Fruit fly (Drosophila melanogaster) whole organism, embryonic: ENCODE data around the gene CG2124.

Experiments used
- Ada2b ChIP-seq: fragments of 200-800 bp; sonication (Bioruptor generic); IDR thresholded peaks from 2 replicates; pipeline ENCODE4 v1.3.6; 2022; ENCODE audit warnings: missing biosample characterization, missing genetic modification characterization
- Aef1 ChIP-seq: fragments of 200-800 bp; sonication (Bioruptor generic); IDR thresholded peaks from 3 replicates; pipeline ENCODE4 v1.3.6; 2022; ENCODE audit warnings: missing biosample characterization, missing genetic modification characterization
- BtbVII ChIP-seq: fragments of 200-800 bp; sonication (Bioruptor generic); optimal IDR thresholded peaks from 3 replicates; lab custom pipeline; 2017; ENCODE audit warnings: missing biosample characterization, mild to moderate bottlenecking, missing genetic modification characterization
- CG11085 ChIP-seq: fragments of 200-800 bp; sonication (Bioruptor generic); IDR thresholded peaks from 2 replicates; pipeline ENCODE4 v1.3.6; 2022; ENCODE audit warnings: missing biosample characterization, missing genetic modification characterization
- CG12071 ChIP-seq: fragments of 200-800 bp; sonication (Bioruptor generic); optimal IDR thresholded peaks from 3 replicates; lab custom pipeline; 2018; ENCODE audit warnings: missing biosample characterization, mild to moderate bottlenecking, missing genetic modification characterization
- CG12769 ChIP-seq: fragments of 200-800 bp; sonication (Bioruptor generic); optimal IDR thresholded peaks from 2 replicates; lab custom pipeline; 2019; ENCODE audit warnings: missing biosample characterization, mild to moderate bottlenecking, missing genetic modification characterization, moderate library complexity
- CG13296 ChIP-seq: fragments of 200-800 bp; sonication (Bioruptor generic); optimal IDR thresholded peaks from 3 replicates; lab custom pipeline; 2018; ENCODE audit warnings: missing biosample characterization, mild to moderate bottlenecking, missing genetic modification characterization
- CG15601 ChIP-seq: fragments of 200-800 bp; sonication (Bioruptor generic); optimal IDR thresholded peaks from 3 replicates; lab custom pipeline; 2019; ENCODE audit warnings: missing biosample characterization, mild to moderate bottlenecking, missing genetic modification characterization, moderate library complexity
- CG1832 ChIP-seq: fragments of 200-800 bp; sonication (Bioruptor generic); optimal IDR thresholded peaks from 2 replicates; lab custom pipeline; 2017; ENCODE audit warnings: missing biosample characterization, mild to moderate bottlenecking, missing genetic modification characterization, inconsistent platforms
- CG2116 ChIP-seq: fragments of 200-800 bp; sonication (Bioruptor generic); optimal IDR thresholded peaks from 3 replicates; lab custom pipeline; 2018; ENCODE audit warnings: missing biosample characterization, mild to moderate bottlenecking, missing genetic modification characterization
- CG2875 ChIP-seq: fragments of 200-800 bp; sonication (Bioruptor generic); optimal IDR thresholded peaks from 2 replicates; lab custom pipeline; 2017; ENCODE audit warnings: missing biosample characterization, mild to moderate bottlenecking, missing genetic modification characterization, missing genetic modification reagents
- CG30431 ChIP-seq: fragments of 200-800 bp; sonication (Bioruptor generic); optimal IDR thresholded peaks from 2 replicates; lab custom pipeline; 2017; ENCODE audit warnings: missing biosample characterization, missing genetic modification characterization
- CG3065 ChIP-seq: fragments of 200-800 bp; sonication (Bioruptor generic); optimal IDR thresholded peaks from 2 replicates; lab custom pipeline; 2016; ENCODE audit warnings: missing biosample characterization, missing genetic modification characterization
- CG31441 ChIP-seq: fragments of 200-800 bp; sonication (Bioruptor generic); IDR thresholded peaks from 2 replicates; pipeline ENCODE4 v1.3.6; 2022; ENCODE audit warnings: missing biosample characterization, missing genetic modification characterization
- CG32767 ChIP-seq: fragments of 200-800 bp; sonication (Bioruptor generic); IDR thresholded peaks from 2 replicates; pipeline ENCODE4 v1.3.6; 2022; ENCODE audit warnings: missing biosample characterization, missing genetic modification characterization
- CG33557 ChIP-seq: fragments of 200-800 bp; sonication (Bioruptor generic); optimal IDR thresholded peaks from 2 replicates; lab custom pipeline; 2019; ENCODE audit warnings: missing biosample characterization, mild to moderate bottlenecking, missing genetic modification characterization, moderate library complexity
- CG42726 ChIP-seq: fragments of 200-800 bp; sonication (Bioruptor generic); IDR thresholded peaks from 2 replicates; pipeline ENCODE4 v1.3.6; 2022; ENCODE audit warnings: missing biosample characterization, missing genetic modification characterization; ENCODE audit not compliant: partially characterized antibody
- CG4424 ChIP-seq: fragments of 200-800 bp; sonication (Bioruptor generic); optimal IDR thresholded peaks from 3 replicates; lab custom pipeline; 2016; ENCODE audit warnings: missing biosample characterization, missing genetic modification characterization
- CG6683 ChIP-seq: fragments of 200-800 bp; sonication (Bioruptor generic); optimal IDR thresholded peaks from 2 replicates; lab custom pipeline; 2017; ENCODE audit warnings: missing biosample characterization, mild to moderate bottlenecking, missing genetic modification characterization, missing genetic modification reagents
- CG8290 ChIP-seq, 3 experiments: fragments of 200-800 bp; sonication (Bioruptor generic); optimal IDR thresholded peaks; 2 replicates each; lab custom pipeline; 2016 to 2019; ENCODE audit warnings: missing biosample characterization in 3 of 3, missing genetic modification characterization in 3 of 3, mild to moderate bottlenecking in 2 of 3, moderate library complexity in 1 of 3
- CG8388 ChIP-seq: fragments of 200-800 bp; sonication (Bioruptor generic); optimal IDR thresholded peaks from 2 replicates; lab custom pipeline; 2019; ENCODE audit warnings: missing biosample characterization, mild to moderate bottlenecking, missing genetic modification characterization, moderate library complexity
- CG8924 ChIP-seq: fragments of 200-800 bp; optimal IDR thresholded peaks from 3 replicates; lab custom pipeline; 2019; ENCODE audit warnings: missing biosample characterization, mild to moderate bottlenecking, missing genetic modification characterization, moderate library complexity
- CTCF ChIP-seq: fragments of 200-800 bp; sonication (Bioruptor generic); optimal IDR thresholded peaks from 2 replicates; lab custom pipeline; 2017; ENCODE audit warnings: missing biosample characterization, mild to moderate bottlenecking, missing genetic modification characterization, moderate library complexity
- Hey ChIP-seq: fragments of 200-800 bp; sonication (Bioruptor generic); optimal IDR thresholded peaks from 3 replicates; lab custom pipeline; 2018; ENCODE audit warnings: missing biosample characterization, mild to moderate bottlenecking, missing genetic modification characterization
- Neu2 ChIP-seq: fragments of 200-800 bp; sonication (Bioruptor generic); optimal IDR thresholded peaks from 3 replicates; lab custom pipeline; 2016; ENCODE audit warnings: missing biosample characterization, missing genetic modification characterization, borderline replicate concordance
- Poxn ChIP-seq: fragments of 200-800 bp; sonication (Bioruptor generic); IDR thresholded peaks from 2 replicates; pipeline ENCODE4 v1.3.6; 2022; ENCODE audit warnings: missing biosample characterization, missing genetic modification characterization
- Ravus ChIP-seq: fragments of 200-800 bp; sonication (Bioruptor generic); IDR thresholded peaks from 2 replicates; pipeline ENCODE4 v1.3.6; 2022; ENCODE audit warnings: missing biosample characterization, missing genetic modification characterization
- Spps ChIP-seq: fragments of 200-800 bp; sonication (Bioruptor generic); optimal IDR thresholded peaks from 2 replicates; lab custom pipeline; 2018; ENCODE audit warnings: missing biosample characterization, mild to moderate bottlenecking, missing genetic modification characterization
- Sry-β ChIP-seq: fragments of 200-800 bp; sonication (Bioruptor generic); optimal IDR thresholded peaks from 2 replicates; lab custom pipeline; 2018; ENCODE audit warnings: missing biosample characterization, mild to moderate bottlenecking, missing genetic modification characterization, moderate library complexity
- TFAM ChIP-seq: fragments of 200-800 bp; sonication (Bioruptor generic); optimal IDR thresholded peaks from 2 replicates; lab custom pipeline; 2017; ENCODE audit warnings: missing biosample characterization, missing genetic modification characterization, inconsistent platforms
- Tbp ChIP-seq: fragments of >200 bp; optimal IDR thresholded peaks from 2 replicates; lab custom pipeline; 2018; ENCODE audit warnings: missing biosample characterization, missing genetic modification characterization
- abd-A ChIP-seq: fragments of 200-800 bp; sonication (Bioruptor generic); optimal IDR thresholded peaks from 3 replicates; lab custom pipeline; 2019; ENCODE audit warnings: missing biosample characterization, mild to moderate bottlenecking, missing genetic modification characterization, moderate library complexity
- al ChIP-seq: fragments of 200-800 bp; sonication (Bioruptor generic); IDR thresholded peaks from 2 replicates; pipeline ENCODE4 v1.3.6; 2022; ENCODE audit warnings: missing biosample characterization, missing genetic modification characterization
- bowl ChIP-seq: fragments of 200-800 bp; sonication (Bioruptor generic); IDR thresholded peaks from 2 replicates; pipeline ENCODE4 v1.3.6; 2022; ENCODE audit warnings: missing biosample characterization, missing genetic modification characterization
- dm ChIP-seq: fragments of 200-800 bp; sonication (Bioruptor generic); optimal IDR thresholded peaks from 3 replicates; lab custom pipeline; 2016; ENCODE audit warnings: missing biosample characterization, missing genetic modification characterization
- ind ChIP-seq: fragments of 200-800 bp; sonication (Bioruptor generic); optimal IDR thresholded peaks from 3 replicates; lab custom pipeline; 2016; ENCODE audit warnings: missing biosample characterization, missing genetic modification characterization
- mirr ChIP-seq: fragments of 200-800 bp; sonication (Bioruptor generic); optimal IDR thresholded peaks from 3 replicates; lab custom pipeline; 2018; ENCODE audit warnings: missing biosample characterization, mild to moderate bottlenecking, missing genetic modification characterization
- nerfin-2 ChIP-seq: fragments of 200-800 bp; sonication (Bioruptor generic); IDR thresholded peaks from 2 replicates; pipeline ENCODE4 v1.3.6; 2022; ENCODE audit warnings: missing biosample characterization, missing genetic modification characterization; ENCODE audit not compliant: partially characterized antibody
- nmo ChIP-seq: fragments of 200-800 bp; sonication (Bioruptor generic); optimal IDR thresholded peaks from 2 replicates; lab custom pipeline; 2018; ENCODE audit warnings: missing biosample characterization, mild to moderate bottlenecking, missing genetic modification characterization, moderate library complexity
- pfk ChIP-seq: fragments of 200-800 bp; sonication (Bioruptor generic); optimal IDR thresholded peaks from 2 replicates; lab custom pipeline; 2018; ENCODE audit warnings: missing biosample characterization, mild to moderate bottlenecking, missing genetic modification characterization, moderate library complexity
- phol ChIP-seq: fragments of 200-800 bp; sonication (Bioruptor generic); optimal IDR thresholded peaks from 3 replicates; lab custom pipeline; 2018; ENCODE audit warnings: missing biosample characterization, mild to moderate bottlenecking, missing genetic modification characterization, moderate library complexity
- pzg ChIP-seq: fragments of 200-800 bp; sonication (Bioruptor generic); optimal IDR thresholded peaks from 3 replicates; lab custom pipeline; 2018; ENCODE audit warnings: missing biosample characterization, mild to moderate bottlenecking, missing genetic modification characterization, moderate library complexity
- row ChIP-seq: fragments of 200-800 bp; sonication (Bioruptor generic); IDR thresholded peaks from 3 replicates; pipeline ENCODE4 v1.3.6; 2022; ENCODE audit warnings: missing biosample characterization, missing genetic modification characterization
- sug ChIP-seq: fragments of 200-800 bp; optimal IDR thresholded peaks from 2 replicates; lab custom pipeline; 2019; ENCODE audit warnings: missing biosample characterization, mild to moderate bottlenecking, missing genetic modification characterization, moderate library complexity
- tio ChIP-seq: fragments of 200-800 bp; sonication (Bioruptor generic); optimal IDR thresholded peaks from 2 replicates; lab custom pipeline; 2017; ENCODE audit warnings: missing biosample characterization, missing genetic modification characterization, inconsistent platforms
- trh ChIP-seq: fragments of 200-800 bp; sonication (Bioruptor generic); optimal IDR thresholded peaks from 2 replicates; lab custom pipeline; 2016; ENCODE audit warnings: missing biosample characterization, missing genetic modification characterization
- unc-4 ChIP-seq: fragments of 200-800 bp; sonication (Bioruptor generic); IDR thresholded peaks from 2 replicates; pipeline ENCODE4 v1.3.6; 2022; ENCODE audit warnings: missing biosample characterization, missing genetic modification characterization; ENCODE audit not compliant: partially characterized antibody
- wdn ChIP-seq: fragments of 200-800 bp; sonication (Bioruptor generic); IDR thresholded peaks from 2 replicates; pipeline ENCODE4 v1.3.6; 2022; ENCODE audit warnings: missing biosample characterization, missing genetic modification characterization

CG2124 gene

DNA sequence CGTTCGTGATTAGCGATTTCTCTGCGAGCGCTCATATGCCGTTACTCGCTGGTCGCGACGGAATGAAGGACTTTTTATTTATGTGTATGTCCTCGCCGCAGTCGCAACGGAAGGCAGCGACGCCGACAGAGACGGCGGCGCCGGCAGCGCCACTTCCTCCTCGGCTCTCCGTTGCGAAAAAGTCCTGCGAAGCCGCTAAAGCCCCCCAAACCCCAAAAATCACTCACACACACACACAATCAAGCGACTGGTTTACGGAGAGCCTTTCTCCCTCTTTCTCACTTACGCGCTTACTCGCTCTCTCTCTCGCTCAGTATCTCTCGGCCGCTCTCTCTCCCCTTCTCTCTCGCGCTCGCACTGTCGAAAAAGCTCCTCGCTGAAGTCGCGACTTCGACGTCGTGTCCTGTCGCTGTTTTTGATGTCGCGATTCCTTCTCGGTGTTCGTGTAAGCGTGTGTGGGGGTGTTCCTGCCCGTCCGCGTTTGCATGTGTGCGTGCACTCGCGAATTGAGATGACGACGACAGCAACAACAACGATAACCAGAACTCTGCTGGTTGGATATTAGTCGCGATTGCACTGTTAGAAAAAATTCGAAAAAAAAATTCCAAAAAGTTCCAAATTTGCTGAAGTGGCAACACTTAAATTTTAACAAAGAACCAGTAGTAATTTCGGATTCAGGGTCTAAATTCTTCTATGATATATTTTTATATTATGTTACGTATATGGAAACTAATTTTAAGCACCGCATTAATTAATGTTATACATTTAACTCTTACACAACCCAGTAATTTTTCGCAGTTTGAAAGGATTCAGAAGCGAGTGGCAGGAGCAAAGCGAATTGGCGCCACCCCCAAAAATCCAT, 24.5 kb downstream of the CG2124 start, which contains the start of gene CG43347 (continued):
- TF ChIP-seq CG1832 (peak; percentile 75), CG8924 (tag; lab: Kevin White, UChicago) (peak; percentile 74), CG8388 (GFP tag; lab: Kevin White, UChicago) (peak; percentile 63), CG4424 (GFP tag; lab: Kevin White, UChicago) (peak; percentile 52), unc-4 (no peak), CG8290 (GFP tag; optimal IDR thresholded peaks at IDR 0.05; lab: Kevin White, UChicago) (no peak), CG8290 (tag; optimal IDR thresholded peaks at IDR 0.05; lab: Kevin White, UChicago) (no peak), CG11085 (GFP tag; lab: Robert Waterston, UW) (peak; percentile 31; the same call in 1 of the 2 replicates), Spps (tag; lab: Kevin White, UChicago) (no peak), Sry-β (GFP tag; lab: Kevin White, UChicago) (no peak), ind (GFP tag; lab: Kevin White, UChicago) (peak; percentile 56), CG2875 (peak; percentile 26), TFAM (GFP tag; lab: Kevin White, UChicago) (no peak), trh (no peak), phol (tag; lab: Kevin White, UChicago) (peak; percentile 70), abd-A (peak; percentile 43), CG42726 (GFP tag; lab: Robert Waterston, UW) (no peak), CG30431 (GFP tag; lab: Kevin White, UChicago) (no peak), CG32767 (GFP tag; lab: Robert Waterston, UW) (0 out of 2 replicates have a peak, but pooled peaks have one; percentile 20), CG2116 (GFP tag; lab: Kevin White, UChicago) (no peak), CG6683 (GFP tag; lab: Kevin White, UChicago) (peak; percentile 61), BtbVII (GFP tag; lab: Kevin White, UChicago) (peak; percentile 78), Tbp (GFP tag; lab: Kevin White, UChicago) (no peak), sug (peak; percentile 74), bowl (GFP tag; lab: Robert Waterston, UW) (no peak), CG15601 (tag; lab: Kevin White, UChicago) (peak; percentile 61), CG12071 (no peak), Hey (tag; lab: Kevin White, UChicago) (no peak), tio (GFP tag; lab: Kevin White, UChicago) (peak; percentile 41), CTCF (peak; percentile 4), CG12769 (peak; percentile 27), row (peak; percentile 79), al (GFP tag; lab: Robert Waterston, UW) (0 out of 2 replicates have a peak, but pooled peaks have one; percentile 21), CG3065 (GFP tag; lab: Kevin White, UChicago) (no peak), nerfin-2 (no peak), CG31441 (peak; percentile 82), dm (GFP tag; lab: Kevin White, UChicago) (no peak), Ada2b (GFP tag; lab: Robert Waterston, UW) (peak; percentile 43; the same call in 1 of the 2 replicates), pzg (no peak), Aef1 (GFP tag; lab: Robert Waterston, UW) (peak; percentile 32; the same call in 1 of the 3 replicates), pfk (GFP tag; lab: Kevin White, UChicago) (no peak), CG33557 (GFP tag; lab: Kevin White, UChicago) (no peak), CG13296 (peak; percentile 76), nmo (GFP tag; lab: Kevin White, UChicago) (peak; percentile 77), wdn (GFP tag; lab: Robert Waterston, UW) (no peak), Poxn (no peak), mirr (GFP tag; lab: Kevin White, UChicago) (no peak), Ravus (GFP tag; lab: Robert Waterston, UW) (no peak), Neu2 (no peak)
